Worm (Caenorhabditis elegans) whole organism, dauer: Measurements from ENCODE around the gene pgp-10.

Source experiments
- unc-62 ChIP-seq: sonication (generic microtip); optimal IDR thresholded peaks from 2 replicates; lab custom pipeline; 2017; ENCODE audit warnings: missing biosample characterization, missing genetic modification reagents, missing genetic modification characterization

The pgp-10 gene

ce11 chrX:7158736-7159135 is at the start of gene pgp-10:
pgp-10 (plus strand) TSS chrX:7159036.
- TF ChIP-seq unc-62 (GFP tag; lab: Kevin White, UChicago): no peak

ce11 chrX:7112589-7112988 is 46.2 kb upstream of the pgp-10 start, which contains the start of gene C36B7.1:
C36B7.1 (plus strand) TSS chrX:7112889.
- no peak for TF ChIP-seq unc-62 (GFP tag; lab: Kevin White, UChicago)

- TF ChIP-seq unc-62 (GFP tag; lab: Kevin White, UChicago): no peak
Observed at ce11 chrX:7116896-7117295, 41.9 kb upstream of the pgp-10 start, which contains the start of gene hen-1. hen-1 (minus strand) TSS chrX:7116996.

ce11 chrX:7122655-7123054 is 36.2 kb upstream of the pgp-10 start:
- TF ChIP-seq unc-62 (GFP tag; lab: Kevin White, UChicago): no peak

ce11 chrX:7124044-7124443 is 34.8 kb upstream of the pgp-10 start:
- TF ChIP-seq unc-62 (GFP tag; lab: Kevin White, UChicago): no peak

ce11 chrX:7125178-7125577 is 33.7 kb upstream of the pgp-10 start:
- TF ChIP-seq unc-62 (GFP tag; lab: Kevin White, UChicago): no peak

- no peak for TF ChIP-seq unc-62 (GFP tag; lab: Kevin White, UChicago)
Observed at ce11 chrX:7126348-7126747, 32.5 kb upstream of the pgp-10 start, which contains the start of gene ist-1. ist-1 (plus strand) TSS chrX:7126648.

- TF ChIP-seq unc-62 (GFP tag; lab: Kevin White, UChicago): no peak
Observed at ce11 chrX:7128615-7129014, 30.2 kb upstream of the pgp-10 start.

- no peak for TF ChIP-seq unc-62 (GFP tag; lab: Kevin White, UChicago)
Observed at ce11 chrX:7129460-7129859, 29.4 kb upstream of the pgp-10 start.

ce11 chrX:7131206-7131605 is 27.6 kb upstream of the pgp-10 start:
- TF ChIP-seq unc-62 (GFP tag; lab: Kevin White, UChicago): no peak

ce11 chrX:7139614-7140013 is 19.2 kb upstream of the pgp-10 start, which contains the start of gene clec-86:
clec-86 (plus strand) TSS chrX:7139875.
- TF ChIP-seq unc-62 (GFP tag; lab: Kevin White, UChicago): no peak

ce11 chrX:7140682-7141254 is 18.1 kb upstream of the pgp-10 start:
- TF ChIP-seq unc-62 (GFP tag; lab: Kevin White, UChicago): no peak

ce11 chrX:7143515-7143914 is 15.3 kb upstream of the pgp-10 start, which contains the start of gene alh-10:
alh-10 (minus strand) TSS chrX:7143641.
- TF ChIP-seq unc-62 (GFP tag; lab: Kevin White, UChicago): no peak

- no peak for TF ChIP-seq unc-62 (GFP tag; lab: Kevin White, UChicago)
Observed at ce11 chrX:7149670-7150069, 9.2 kb upstream of the pgp-10 start.

ce11 chrX:7151189-7151857 is 7.5 kb upstream of the pgp-10 start, which contains the start of gene lam-2:
lam-2 (minus strand) TSS chrX:7151239.
- no peak for TF ChIP-seq unc-62 (GFP tag; lab: Kevin White, UChicago)

- TF ChIP-seq unc-62 (GFP tag; lab: Kevin White, UChicago): no peak
Observed at ce11 chrX:7151976-7152528, 6.8 kb upstream of the pgp-10 start.
